Fruit fly (Drosophila melanogaster): ENCODE measurements around the gene CG31917.

CG31917 gene

DNA sequence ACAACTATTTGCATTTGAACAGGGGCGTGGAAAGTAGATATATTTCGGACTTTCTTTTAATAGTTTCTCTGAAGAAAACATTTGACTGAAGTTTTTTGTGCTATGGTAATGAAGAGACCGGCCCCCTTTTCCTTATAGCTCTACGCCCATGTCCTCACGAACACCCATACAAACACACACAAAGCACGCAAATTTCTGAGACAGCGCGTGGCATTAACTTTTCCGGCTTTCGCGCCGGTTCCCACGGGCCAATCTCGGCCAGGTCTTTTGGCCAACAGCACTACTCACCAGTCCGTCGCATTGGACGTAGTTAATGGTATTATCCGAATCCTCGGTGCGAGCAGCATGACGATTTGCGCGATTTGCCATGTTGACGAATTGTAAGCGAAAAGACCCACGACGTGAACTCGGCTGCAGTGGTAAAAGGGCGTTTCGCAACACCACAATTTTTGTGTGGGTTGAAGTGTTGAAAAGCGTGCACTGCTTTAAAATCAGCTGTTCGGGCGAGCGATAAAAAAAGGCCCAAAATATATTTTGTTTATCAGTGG lies 41.8 kb upstream of the CG31917 start, which contains the start of gene senju (continued):
- TF ChIP-seq CG1024 (GFP tag; IDR thresholded peaks at IDR 0.05): peak; percentile 68
- peak; percentile 49 for TF ChIP-seq CG10431 (GFP tag; optimal IDR thresholded peaks at IDR 0.05)
- peak; percentile 43; the same call in 1 of the 2 replicates for TF ChIP-seq ro (GFP tag; IDR thresholded peaks at IDR 0.05)
- TF ChIP-seq gt (GFP tag; IDR thresholded peaks at IDR 0.05): no peak
- TF ChIP-seq Drgx (GFP tag; IDR thresholded peaks at IDR 0.05): peak; percentile 81
- 0 out of 2 replicates have a peak, but pooled peaks have one; percentile 46 for TF ChIP-seq danr (GFP tag; IDR thresholded peaks at IDR 0.05)
- TF ChIP-seq Opbp (GFP tag; IDR thresholded peaks at IDR 0.05; ENCODE audit: partially characterized antibody): peak; percentile 100
- no peak for TF ChIP-seq CG7745 (tag; optimal IDR thresholded peaks at IDR 0.05)
- TF ChIP-seq tx (GFP tag; optimal IDR thresholded peaks at IDR 0.05): peak; percentile 82
- peak; percentile 63 for TF ChIP-seq CG17829 (tag; optimal IDR thresholded peaks at IDR 0.05)
- TF ChIP-seq emc (GFP tag; optimal IDR thresholded peaks at IDR 0.05): peak; percentile 78
- peak; percentile 64; the same call in 1 of the 3 replicates for TF ChIP-seq C15 (GFP tag; IDR thresholded peaks at IDR 0.05)
- peak; percentile 55; the same call in 1 of the 2 replicates for TF ChIP-seq E2f2 (GFP tag; IDR thresholded peaks at IDR 0.05)
- peak; percentile 86 for TF ChIP-seq CG7556 (GFP tag; optimal IDR thresholded peaks at IDR 0.05)
- TF ChIP-seq nerfin-2 (GFP tag; IDR thresholded peaks at IDR 0.05; ENCODE audit: partially characterized antibody): no peak
- peak; percentile 84 for TF ChIP-seq tin (GFP tag; optimal IDR thresholded peaks at IDR 0.05)
- peak; percentile 73 for TF ChIP-seq CG12104 (GFP tag; optimal IDR thresholded peaks at IDR 0.05)
- TF ChIP-seq CG7963 (GFP tag; IDR thresholded peaks at IDR 0.05; ENCODE audit: partially characterized antibody): no peak
- TF ChIP-seq sisA (GFP tag; IDR thresholded peaks at IDR 0.05): peak; percentile 75
- TF ChIP-seq CrebB (tag; optimal IDR thresholded peaks at IDR 0.05): peak; percentile 69
- TF ChIP-seq ATbp (GFP tag; optimal IDR thresholded peaks at IDR 0.05): peak; percentile 87
- TF ChIP-seq CG2712 (tag; optimal IDR thresholded peaks at IDR 0.05): peak; percentile 76
- TF ChIP-seq CG6254 (GFP tag; optimal IDR thresholded peaks at IDR 0.05): peak; percentile 75
- TF ChIP-seq Fer1 (GFP tag; optimal IDR thresholded peaks at IDR 0.05): peak; percentile 87
- peak; percentile 93 for TF ChIP-seq CG7987 (GFP tag; optimal IDR thresholded peaks at IDR 0.05)
- TF ChIP-seq CG16863 (GFP tag; optimal IDR thresholded peaks at IDR 0.05): peak; percentile 85
- peak; percentile 83 for TF ChIP-seq CG9932 (GFP tag; IDR thresholded peaks at IDR 0.05)
- TF ChIP-seq NK7.1 (GFP tag; optimal IDR thresholded peaks at IDR 0.05): peak; percentile 81
- TF ChIP-seq CkIIα-i1 (GFP tag; IDR thresholded peaks at IDR 0.05): no peak
- TF ChIP-seq crp (GFP tag; optimal IDR thresholded peaks at IDR 0.05): peak; percentile 92 to 99
- TF ChIP-seq pzg (GFP tag; optimal IDR thresholded peaks at IDR 0.05): peak; percentile 95
- peak; percentile 80 for TF ChIP-seq ems (GFP tag; optimal IDR thresholded peaks at IDR 0.05)
- TF ChIP-seq zf30C (GFP tag; optimal IDR thresholded peaks at IDR 0.05): peak; percentile 0
- TF ChIP-seq Tbp (GFP tag; optimal IDR thresholded peaks at IDR 0.05): no peak
- TF ChIP-seq Myb (GFP tag; optimal IDR thresholded peaks at IDR 0.05): peak; percentile 79
- TF ChIP-seq CG10209 (GFP tag; optimal IDR thresholded peaks at IDR 0.05): peak; percentile 77
- no peak for TF ChIP-seq pan (optimal IDR thresholded peaks at IDR 0.05)
- TF ChIP-seq pan (GFP tag; optimal IDR thresholded peaks at IDR 0.05 in 1 of 2, IDR thresholded peaks at IDR 0.05 in 1 of 2): peak in 1 of 2 experiments; percentile 90
- TF ChIP-seq CG32532 (GFP tag; IDR thresholded peaks at IDR 0.05): peak; percentile 89
- TF ChIP-seq CG8765 (GFP tag; IDR thresholded peaks at IDR 0.05): peak; percentile 50
- TF ChIP-seq CG11504 (tag; optimal IDR thresholded peaks at IDR 0.05): peak; percentile 76
- TF ChIP-seq MBD-R2 (GFP tag; IDR thresholded peaks at IDR 0.05): peak; percentile 98
- TF ChIP-seq hkb (optimal IDR thresholded peaks at IDR 0.05): no peak
- TF ChIP-seq hkb (GFP tag; IDR thresholded peaks at IDR 0.05): peak; percentile 84
- TF ChIP-seq D (optimal IDR thresholded peaks at IDR 0.05): peak; percentile 67
- TF ChIP-seq D (GFP tag; optimal IDR thresholded peaks at IDR 0.05): peak; percentile 55
- TF ChIP-seq CG12942 (GFP tag; optimal IDR thresholded peaks at IDR 0.05): peak; percentile 84
- TF ChIP-seq cwo (GFP tag; optimal IDR thresholded peaks at IDR 0.05): peak; percentile 79
- TF ChIP-seq CG30431 (GFP tag; optimal IDR thresholded peaks at IDR 0.05): peak; percentile 72
- TF ChIP-seq gem (tag; optimal IDR thresholded peaks at IDR 0.05): peak; percentile 91
- peak; percentile 71 for TF ChIP-seq D19B (GFP tag; optimal IDR thresholded peaks at IDR 0.05)

Data from whole organism, embryonic.